Worm (Caenorhabditis elegans) whole organism, midembryonic: ENCODE measurements around the gene srsy-2.

Experiments used
- T22C8.4 ChIP-seq: fragments of 200-800 bp; sonication (Bioruptor generic); IDR thresholded peaks from 2 replicates; pipeline ENCODE4 v1.3.6; 2022; ENCODE audit warnings: missing genetic modification characterization, missing compliant biosample characterization
- flt-1 ChIP-seq: fragments of 200-800 bp; sonication (Bioruptor generic); IDR thresholded peaks from 2 replicates; pipeline ENCODE4 v1.3.6; 2022; ENCODE audit warnings: missing genetic modification characterization, missing compliant biosample characterization
- med-1 ChIP-seq: sonication (generic microtip); optimal IDR thresholded peaks from 2 replicates; lab custom pipeline; 2017; ENCODE audit warnings: missing genetic modification characterization, mild to moderate bottlenecking, missing compliant biosample characterization, antibody characterized with exemption, missing genetic modification reagents; ENCODE audit not compliant: insufficient read depth
- tab-1 ChIP-seq: fragments of 200-800 bp; sonication (Bioruptor generic); IDR thresholded peaks from 2 replicates; pipeline ENCODE4 v1.3.6; 2022; ENCODE audit warnings: missing genetic modification characterization, missing compliant biosample characterization
- ztf-23 ChIP-seq: fragments of 200-800 bp; sonication (Bioruptor generic); IDR thresholded peaks from 2 replicates; pipeline ENCODE4 v1.3.6; 2022; ENCODE audit warnings: missing genetic modification reagents, missing genetic modification characterization, missing compliant biosample characterization
- ztf-29 ChIP-seq: fragments of 200-800 bp; sonication (Bioruptor generic); IDR thresholded peaks from 2 replicates; pipeline ENCODE4 v1.3.6; 2022; ENCODE audit warnings: missing genetic modification reagents, missing genetic modification characterization, missing compliant biosample characterization

DNA sequence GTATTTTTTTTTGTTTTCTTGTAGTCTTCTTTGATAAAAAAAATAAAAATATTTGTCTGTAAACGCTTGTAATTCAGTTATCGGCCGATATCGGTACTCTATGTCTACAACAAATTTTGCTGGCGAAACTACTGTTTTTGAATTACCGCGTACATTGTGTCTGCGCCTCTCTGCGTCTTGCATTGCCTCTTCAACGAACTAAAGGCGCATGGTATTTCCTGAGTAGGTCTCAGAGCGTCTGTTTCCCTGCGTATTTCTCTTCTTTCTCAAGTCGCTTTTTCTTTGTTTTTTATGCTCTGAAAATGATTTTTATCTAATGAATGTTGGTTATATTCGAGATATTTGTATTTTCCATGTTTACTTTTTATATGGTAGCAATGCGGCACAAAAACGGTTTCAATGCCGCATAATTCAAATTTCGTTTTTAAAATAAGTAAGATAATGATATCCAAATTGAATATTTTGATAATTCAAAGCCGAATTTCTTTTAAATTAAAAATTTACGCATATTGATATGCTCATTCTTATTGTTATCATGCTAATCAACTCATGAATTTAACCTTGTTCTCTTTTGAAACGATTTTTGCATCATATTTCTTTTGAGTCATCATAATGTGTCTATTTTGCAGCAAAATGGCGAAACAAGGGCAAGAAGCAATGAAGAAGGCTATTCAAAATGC is 24.0 kb upstream of the srsy-2 start, which contains the start of gene phb-2:
- no peak for TF ChIP-seq ztf-23
- TF ChIP-seq ztf-29 (GFP tag; lab: Robert Waterston, UW): no peak
- TF ChIP-seq T22C8.4 (GFP tag; lab: Robert Waterston, UW): no peak
- TF ChIP-seq flt-1: 0 out of 2 replicates have a peak, but pooled peaks have one; percentile 51
- no peak for TF ChIP-seq med-1
- no peak for TF ChIP-seq tab-1 (GFP tag; lab: Robert Waterston, UW)
